Fruit fly (Drosophila melanogaster) whole organism, embryonic: Measurements from ENCODE around the gene Cyp4d1.

Experiments used
- CG11504 ChIP-seq: fragments of 200-800 bp; sonication (Bioruptor generic); optimal IDR thresholded peaks from 3 replicates; lab custom pipeline; 2019; ENCODE audit warnings: missing biosample characterization, mild to moderate bottlenecking, missing genetic modification characterization, moderate library complexity
- CG12104 ChIP-seq: fragments of 200-800 bp; sonication (Bioruptor generic); optimal IDR thresholded peaks from 3 replicates; lab custom pipeline; 2016; ENCODE audit warnings: missing biosample characterization, missing genetic modification characterization
- CG12219 ChIP-seq: fragments of 200-800 bp; sonication (Bioruptor generic); optimal IDR thresholded peaks from 3 replicates; lab custom pipeline; 2018; ENCODE audit warnings: missing biosample characterization, mild to moderate bottlenecking, missing genetic modification characterization
- CG13287 ChIP-seq: fragments of 200-800 bp; sonication (Bioruptor generic); IDR thresholded peaks from 2 replicates; pipeline ENCODE4 v1.3.6; 2022; ENCODE audit warnings: missing biosample characterization, missing genetic modification characterization; ENCODE audit not compliant: partially characterized antibody
- CG14860 ChIP-seq: fragments of 200-800 bp; sonication (Bioruptor generic); IDR thresholded peaks from 3 replicates; pipeline ENCODE4 v1.3.6; 2022; ENCODE audit warnings: missing biosample characterization, missing genetic modification characterization; ENCODE audit not compliant: partially characterized antibody
- CG15269 ChIP-seq: fragments of 200-800 bp; sonication (Bioruptor generic); optimal IDR thresholded peaks from 2 replicates; lab custom pipeline; 2018; ENCODE audit warnings: missing biosample characterization, mild to moderate bottlenecking, missing genetic modification characterization, moderate library complexity
- CG17328 ChIP-seq: fragments of 200-800 bp; sonication (Bioruptor generic); IDR thresholded peaks from 2 replicates; pipeline ENCODE4 v1.3.6; 2022; ENCODE audit warnings: missing biosample characterization, missing genetic modification characterization
- CG18262 ChIP-seq: fragments of 200-800 bp; optimal IDR thresholded peaks from 3 replicates; lab custom pipeline; 2019; ENCODE audit warnings: missing biosample characterization, mild to moderate bottlenecking, missing genetic modification characterization, moderate library complexity
- CG2712 ChIP-seq: fragments of 200-800 bp; optimal IDR thresholded peaks from 3 replicates; lab custom pipeline; 2019; ENCODE audit warnings: missing biosample characterization, mild to moderate bottlenecking, missing genetic modification characterization, moderate library complexity
- CG31388 ChIP-seq: fragments of 200-800 bp; sonication (Bioruptor generic); optimal IDR thresholded peaks from 2 replicates; lab custom pipeline; 2016; ENCODE audit warnings: missing biosample characterization, missing genetic modification characterization
- CG32772 ChIP-seq: fragments of 200-800 bp; sonication (Bioruptor generic); IDR thresholded peaks from 2 replicates; pipeline ENCODE4 v1.3.6; 2022; ENCODE audit warnings: missing biosample characterization, missing genetic modification characterization
- CG34376 ChIP-seq: fragments of 200-800 bp; sonication (Bioruptor generic); optimal IDR thresholded peaks from 2 replicates; lab custom pipeline; 2018; ENCODE audit warnings: missing biosample characterization, mild to moderate bottlenecking, missing genetic modification characterization
- CG4617 ChIP-seq: fragments of 200-800 bp; sonication (Bioruptor generic); optimal IDR thresholded peaks from 3 replicates; lab custom pipeline; 2016; ENCODE audit warnings: missing biosample characterization, missing genetic modification characterization, borderline replicate concordance
- CG5953 ChIP-seq: fragments of 200-800 bp; sonication (Bioruptor generic); IDR thresholded peaks from 2 replicates; pipeline ENCODE4 v1.3.6; 2022; ENCODE audit warnings: missing biosample characterization, missing genetic modification characterization
- CG8359 ChIP-seq: fragments of 200-800 bp; sonication (Bioruptor generic); optimal IDR thresholded peaks from 2 replicates; lab custom pipeline; 2017; ENCODE audit warnings: missing biosample characterization, mild to moderate bottlenecking, missing genetic modification characterization, borderline replicate concordance
- CG8388 ChIP-seq: fragments of 200-800 bp; sonication (Bioruptor generic); optimal IDR thresholded peaks from 2 replicates; lab custom pipeline; 2019; ENCODE audit warnings: missing biosample characterization, mild to moderate bottlenecking, missing genetic modification characterization, moderate library complexity
- CG9876 ChIP-seq: fragments of 200-800 bp; sonication (Bioruptor generic); optimal IDR thresholded peaks from 2 replicates; lab custom pipeline; 2016; ENCODE audit warnings: missing biosample characterization, missing genetic modification characterization
- CG9932 ChIP-seq: fragments of 200-800 bp; sonication (Bioruptor generic); IDR thresholded peaks from 2 replicates; pipeline ENCODE4 v1.3.6; 2022; ENCODE audit warnings: missing biosample characterization, missing genetic modification characterization
- Dbx ChIP-seq: fragments of 200-800 bp; sonication (Bioruptor generic); IDR thresholded peaks from 3 replicates; pipeline ENCODE4 v1.3.6; 2022; ENCODE audit warnings: missing biosample characterization, missing genetic modification characterization
- E2f2 ChIP-seq: fragments of 200-800 bp; sonication (Bioruptor generic); IDR thresholded peaks from 2 replicates; pipeline ENCODE4 v1.3.6; 2022; ENCODE audit warnings: missing biosample characterization, missing genetic modification characterization
- H2.0 ChIP-seq: fragments of 200-800 bp; sonication (Bioruptor generic); IDR thresholded peaks from 2 replicates; pipeline ENCODE4 v1.3.6; 2022; ENCODE audit warnings: missing biosample characterization, missing genetic modification characterization
- Hr78 ChIP-seq, 2 experiments: fragments of 200-800 bp in 1 of 2; fragments of >200 bp in 1 of 2; sonication (Bioruptor generic) in 1 of 2; optimal IDR thresholded peaks; 2 replicates each; lab custom pipeline; 2017 to 2019; ENCODE audit warnings: missing biosample characterization in 2 of 2, missing genetic modification characterization in 2 of 2, mild to moderate bottlenecking in 1 of 2, moderate library complexity in 1 of 2
- Med ChIP-seq: fragments of 200-800 bp; sonication (Bioruptor generic); peaks from one replicate; lab custom pipeline; 2016; ENCODE audit warnings: missing biosample characterization, missing genetic modification characterization, mild to moderate bottlenecking, inconsistent platforms, moderate library complexity
- Pdp1 ChIP-seq, 2 experiments: fragments of 200-800 bp; sonication (Bioruptor generic); optimal IDR thresholded peaks; 3 replicates each; lab custom pipeline; 2016; ENCODE audit warnings: missing biosample characterization in 2 of 2, missing genetic modification characterization in 2 of 2, mild to moderate bottlenecking in 1 of 2, moderate library complexity in 1 of 2
- Poxn ChIP-seq: fragments of 200-800 bp; sonication (Bioruptor generic); IDR thresholded peaks from 2 replicates; pipeline ENCODE4 v1.3.6; 2022; ENCODE audit warnings: missing biosample characterization, missing genetic modification characterization
- aop ChIP-seq: fragments of 200-800 bp; sonication (Bioruptor generic); IDR thresholded peaks from 2 replicates; pipeline ENCODE4 v1.3.6; 2022; ENCODE audit warnings: missing biosample characterization, missing genetic modification characterization
- crp ChIP-seq, 2 experiments: fragments of 200-800 bp; sonication (Bioruptor generic); optimal IDR thresholded peaks; 2 replicates in 1 of 2; 3 replicates in 1 of 2; lab custom pipeline; 2017; ENCODE audit warnings: missing biosample characterization in 2 of 2, missing genetic modification characterization in 2 of 2, mild to moderate bottlenecking in 1 of 2, moderate library complexity in 1 of 2
- exex ChIP-seq: fragments of 200-800 bp; sonication (Bioruptor generic); optimal IDR thresholded peaks from 4 replicates; lab custom pipeline; 2018; ENCODE audit warnings: missing biosample characterization, mild to moderate bottlenecking, missing genetic modification characterization, moderate library complexity
- ftz-f1 ChIP-seq: fragments of 200-800 bp; sonication (Bioruptor generic); optimal IDR thresholded peaks from 2 replicates; lab custom pipeline; 2016; ENCODE audit warnings: missing biosample characterization, missing genetic modification characterization
- grau ChIP-seq: fragments of 200-800 bp; optimal IDR thresholded peaks from 3 replicates; lab custom pipeline; 2019; ENCODE audit warnings: missing biosample characterization, mild to moderate bottlenecking, missing genetic modification characterization, moderate library complexity
- grn ChIP-seq: fragments of 200-800 bp; sonication (Bioruptor generic); optimal IDR thresholded peaks from 3 replicates; lab custom pipeline; 2017; ENCODE audit warnings: missing biosample characterization, missing genetic modification characterization
- gro ChIP-seq: fragments of 200-800 bp; sonication (Bioruptor generic); optimal IDR thresholded peaks from 2 replicates; lab custom pipeline; 2016; ENCODE audit warnings: missing biosample characterization, missing genetic modification characterization
- jigr1 ChIP-seq: fragments of 200-800 bp; sonication (Bioruptor generic); IDR thresholded peaks from 3 replicates; pipeline ENCODE4 v1.3.6; 2022; ENCODE audit warnings: missing biosample characterization, missing genetic modification characterization
- knrl ChIP-seq: fragments of 200-800 bp; sonication (Bioruptor generic); IDR thresholded peaks from 3 replicates; pipeline ENCODE4 v1.3.6; 2022; ENCODE audit warnings: missing biosample characterization, missing genetic modification characterization; ENCODE audit not compliant: partially characterized antibody
- luna ChIP-seq: fragments of 200-800 bp; sonication (Bioruptor generic); optimal IDR thresholded peaks from 2 replicates; lab custom pipeline; 2016; ENCODE audit warnings: missing biosample characterization, missing genetic modification characterization
- maf-S ChIP-seq: fragments of 200-800 bp; sonication (Bioruptor generic); optimal IDR thresholded peaks from 2 replicates; lab custom pipeline; 2016; ENCODE audit warnings: missing biosample characterization, missing genetic modification characterization
- mirr ChIP-seq: fragments of 200-800 bp; sonication (Bioruptor generic); optimal IDR thresholded peaks from 3 replicates; lab custom pipeline; 2018; ENCODE audit warnings: missing biosample characterization, mild to moderate bottlenecking, missing genetic modification characterization
- pfk ChIP-seq: fragments of 200-800 bp; sonication (Bioruptor generic); optimal IDR thresholded peaks from 2 replicates; lab custom pipeline; 2018; ENCODE audit warnings: missing biosample characterization, mild to moderate bottlenecking, missing genetic modification characterization, moderate library complexity
- phol ChIP-seq: fragments of 200-800 bp; sonication (Bioruptor generic); optimal IDR thresholded peaks from 3 replicates; lab custom pipeline; 2018; ENCODE audit warnings: missing biosample characterization, mild to moderate bottlenecking, missing genetic modification characterization, moderate library complexity
- pros ChIP-seq: fragments of 200-800 bp; sonication (Bioruptor generic); optimal IDR thresholded peaks from 3 replicates; lab custom pipeline; 2019; ENCODE audit warnings: missing biosample characterization, mild to moderate bottlenecking, missing genetic modification characterization, moderate library complexity
- run ChIP-seq: fragments of 200-800 bp; sonication (Bioruptor generic); optimal IDR thresholded peaks from 3 replicates; lab custom pipeline; 2018; ENCODE audit warnings: missing biosample characterization, mild to moderate bottlenecking, missing genetic modification characterization
- salm ChIP-seq: fragments of 200-800 bp; sonication (Bioruptor generic); optimal IDR thresholded peaks from 2 replicates; lab custom pipeline; 2018; ENCODE audit warnings: missing biosample characterization, mild to moderate bottlenecking, missing genetic modification characterization
- so ChIP-seq: fragments of 200-800 bp; sonication (Bioruptor generic); IDR thresholded peaks from 3 replicates; pipeline ENCODE4 v1.3.6; 2022; ENCODE audit warnings: missing biosample characterization, missing genetic modification characterization
- sug ChIP-seq: fragments of 200-800 bp; optimal IDR thresholded peaks from 2 replicates; lab custom pipeline; 2019; ENCODE audit warnings: missing biosample characterization, mild to moderate bottlenecking, missing genetic modification characterization, moderate library complexity

Cyp4d1 gene

DNA sequence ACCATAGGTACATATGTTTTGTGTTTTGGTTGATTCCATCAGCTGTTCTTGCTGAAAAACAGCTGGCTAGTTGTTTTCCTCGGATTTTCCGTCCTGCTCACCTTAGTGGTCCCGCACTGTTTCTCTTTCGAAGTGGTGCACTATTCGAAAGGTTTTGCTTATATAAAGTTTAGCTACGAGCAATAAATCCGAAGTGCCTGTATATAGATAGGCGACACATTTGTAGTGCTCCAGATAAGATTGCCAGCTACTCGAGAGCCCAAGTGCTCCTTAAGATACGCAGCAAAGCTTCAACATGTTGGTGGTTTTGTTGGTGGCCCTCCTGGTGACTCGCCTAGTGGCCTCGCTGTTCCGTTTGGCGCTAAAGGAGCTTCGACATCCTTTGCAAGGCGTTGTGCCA lies 16.8 kb upstream of the Cyp4d1 start, which contains the start of gene Cyp4ae1:
Cyp4ae1 (plus strand) TSS at position 206 of the 400 bp plus-strand sequence.
- TF ChIP-seq CG32772 (GFP tag; lab: Robert Waterston, UW) (no peak), exex (tag; lab: Kevin White, UChicago) (peak; percentile 47), sug (peak; percentile 52), crp (GFP tag; optimal IDR thresholded peaks at IDR 0.05; lab: Kevin White, UChicago) (peak in 1 of 2 experiments; percentile 76), CG15269 (tag; lab: Kevin White, UChicago) (no peak), CG2712 (tag; lab: Kevin White, UChicago) (no peak), CG8359 (GFP tag; lab: Kevin White, UChicago) (no peak), CG13287 (GFP tag; lab: Robert Waterston, UW) (no peak), mirr (GFP tag; lab: Kevin White, UChicago) (peak; percentile 3), so (no peak), CG34376 (GFP tag; lab: Kevin White, UChicago) (peak; percentile 27), Pdp1 (GFP tag; optimal IDR thresholded peaks at IDR 0.05; lab: Kevin White, UChicago) (peak in 1 of 2 experiments; percentile 92)
- TF ChIP-seq, all 482 proteins: peak for 6

DNA sequence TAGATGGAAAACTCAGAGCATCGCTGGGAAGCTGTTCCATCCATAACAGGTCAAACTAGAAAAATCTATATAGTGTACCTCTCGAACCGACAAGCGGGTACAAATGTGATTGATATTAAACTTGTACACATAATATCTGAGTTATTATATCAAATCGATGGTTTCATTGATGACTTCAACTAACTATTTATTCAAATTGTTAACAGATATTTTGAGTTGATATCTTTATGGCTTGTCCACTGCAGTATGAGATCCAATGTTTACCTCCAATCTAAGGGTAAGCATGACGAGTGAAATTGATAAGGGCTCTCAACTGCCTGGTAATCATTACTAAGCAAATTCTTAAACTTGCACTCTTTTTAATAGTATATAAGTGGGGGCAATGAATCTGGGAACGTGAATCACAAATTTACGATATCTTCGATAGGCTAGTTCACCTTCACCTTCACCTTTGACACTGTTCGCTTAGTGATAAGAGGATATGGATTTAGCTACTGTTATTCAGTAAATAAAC lies 14.0 kb upstream of the Cyp4d1 start, which contains the start of gene Cyp4d2:
Cyp4d2 (plus strand) TSS at position 51 of the 514 bp plus-strand sequence.
- no peak for TF ChIP-seq CG12219 (GFP tag; lab: Kevin White, UChicago)
- no peak for TF ChIP-seq CG9876
- no peak for TF ChIP-seq luna (GFP tag; lab: Kevin White, UChicago)
- peak in 1 of 2 experiments; percentile 47 for TF ChIP-seq Hr78 (GFP tag; optimal IDR thresholded peaks at IDR 0.05; lab: Kevin White, UChicago)

dm6 chrX:2175265-2175795 lies 13.3 kb upstream of the Cyp4d1 start, which contains the start of gene Cyp4d14:
Gene Cyp4d14 (minus strand): TSS chrX:2175315.
- TF ChIP-seq Med (GFP tag; lab: Kevin White, UChicago) (peak; percentile 48), CG17328 (GFP tag; lab: Robert Waterston, UW) (no peak), CG11504 (tag; lab: Kevin White, UChicago) (no peak), CG18262 (tag; lab: Kevin White, UChicago) (no peak), sug (peak; percentile 91), pfk (GFP tag; lab: Kevin White, UChicago) (no peak), grn (GFP tag; lab: Kevin White, UChicago) (peak; percentile 56), Dbx (GFP tag; lab: Robert Waterston, UW) (0 out of 3 replicates have a peak, but pooled peaks have one; percentile 7), ftz-f1 (peak; percentile 60), Hr78 (GFP tag; optimal IDR thresholded peaks at IDR 0.05; lab: Kevin White, UChicago) (peak in 1 of 2 experiments; percentile 64)

DNA sequence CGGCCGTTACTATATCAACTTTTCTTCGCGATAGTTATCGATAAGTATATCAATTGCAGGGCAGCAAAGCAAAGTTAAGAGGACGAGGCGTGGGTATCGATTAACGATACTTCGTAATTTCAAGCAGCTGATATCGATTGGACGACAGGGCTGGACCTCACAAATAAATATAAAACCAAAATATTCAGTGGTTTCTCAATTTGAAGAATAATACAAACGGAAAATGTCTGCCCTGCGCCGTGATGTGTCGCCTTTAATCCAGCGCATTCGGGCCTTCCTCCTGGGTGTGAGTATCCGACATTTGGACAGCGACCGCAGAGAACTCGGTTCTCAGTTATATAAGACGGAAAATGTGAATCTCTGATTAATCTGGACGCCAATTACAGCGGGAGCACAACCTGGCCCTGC lies 10.4 kb upstream of the Cyp4d1 start, which contains the start of gene ND-B14.5A:
ND-B14.5A (plus strand) TSS at position 107 of the 408 bp plus-strand sequence.
- no peak for TF ChIP-seq CG31388 (GFP tag; lab: Kevin White, UChicago)
- peak; percentile 3 for TF ChIP-seq gro (GFP tag; lab: Kevin White, UChicago)
- TF ChIP-seq pros (GFP tag; lab: Kevin White, UChicago) = no peak
- no peak for TF ChIP-seq aop (GFP tag; lab: Robert Waterston, UW)
- peak; percentile 71 for TF ChIP-seq E2f2 (GFP tag; lab: Robert Waterston, UW)
- peak; percentile 16 for TF ChIP-seq phol
- peak; percentile 80 for TF ChIP-seq knrl (GFP tag; lab: Robert Waterston, UW)
- TF ChIP-seq CG5953 (GFP tag; lab: Robert Waterston, UW) = no peak
- TF ChIP-seq CG9932 (GFP tag; lab: Robert Waterston, UW) = peak; percentile 19; the same call in 1 of the 2 replicates
- no peak for TF ChIP-seq salm (tag; lab: Kevin White, UChicago)
- no peak for TF ChIP-seq H2.0
- TF ChIP-seq CG4617 = peak; percentile 61
- no peak for TF ChIP-seq CG12104
- TF ChIP-seq Poxn (GFP tag; lab: Robert Waterston, UW) = no peak
- TF ChIP-seq run (tag; lab: Kevin White, UChicago) = no peak
- peak; percentile 97 for TF ChIP-seq CG14860
- TF ChIP-seq jigr1 (GFP tag; lab: Robert Waterston, UW) = no peak
- TF ChIP-seq maf-S (GFP tag; lab: Kevin White, UChicago) = no peak
- no peak for TF ChIP-seq CG8388 (GFP tag; lab: Kevin White, UChicago)
- TF ChIP-seq grau (tag; lab: Kevin White, UChicago) = peak; percentile 7
